Worm (Caenorhabditis elegans): ENCODE measurements around the gene gst-4.

DNA sequence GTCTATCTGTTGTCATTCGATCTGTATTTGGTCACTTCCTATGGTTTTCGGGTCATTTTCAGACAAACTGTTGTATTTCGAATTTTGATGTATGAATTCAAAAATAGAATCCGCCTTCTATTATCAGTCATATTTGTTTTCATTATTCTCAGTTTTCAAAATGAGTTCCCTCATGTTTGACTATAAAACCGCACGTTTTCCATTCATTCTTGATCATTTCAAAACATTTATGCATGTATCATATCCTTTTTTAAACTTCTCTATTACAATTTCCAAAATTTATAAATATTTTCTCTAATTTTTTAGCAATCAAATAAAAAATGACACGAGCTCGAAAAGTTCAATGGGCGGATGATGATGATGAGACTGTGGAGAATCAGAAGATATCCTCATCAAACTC is 4.2 kb upstream of the gst-4 start, which contains the start of gene K08F4.12:
- TF ChIP-seq nhr-28 (tag; optimal IDR thresholded peaks at IDR 0.05): no peak
- no peak for TF ChIP-seq R02D3.7 (tag; optimal IDR thresholded peaks at IDR 0.05)
- TF ChIP-seq elt-2 (tag; optimal IDR thresholded peaks at IDR 0.05): no peak
- TF ChIP-seq nhr-12 (tag; optimal IDR thresholded peaks at IDR 0.05): no peak
- no peak for TF ChIP-seq nhr-11 (tag; optimal IDR thresholded peaks at IDR 0.05)
- TF ChIP-seq zag-1 (tag; optimal IDR thresholded peaks at IDR 0.05): no peak
- no peak for TF ChIP-seq ceh-28 (tag; optimal IDR thresholded peaks at IDR 0.05)
- no peak for TF ChIP-seq eor-1 (tag; optimal IDR thresholded peaks at IDR 0.05)
- no peak for TF ChIP-seq fos-1 (tag; optimal IDR thresholded peaks at IDR 0.05)
- TF ChIP-seq lin-39 (tag; optimal IDR thresholded peaks at IDR 0.05): no peak
- no peak for TF ChIP-seq fkh-10 (GFP tag; optimal IDR thresholded peaks at IDR 0.05)
- TF ChIP-seq daf-12 (tag; optimal IDR thresholded peaks at IDR 0.05): no peak
- TF ChIP-seq nfya-1 (tag; optimal IDR thresholded peaks at IDR 0.05; ENCODE audit: insufficient read depth): no peak
- no peak for TF ChIP-seq mml-1 (tag; optimal IDR thresholded peaks at IDR 0.05)

Data from whole organism, L3 larva.